Worm (Caenorhabditis elegans) whole organism, L4/young adult: Measurements from ENCODE around the gene C27A7.9.

Experiments
- W03F9.2 ChIP-seq: fragments of 150-350 bp; optimal IDR thresholded peaks from 2 replicates; lab custom pipeline; 2014; ENCODE audit warnings: missing biosample characterization, missing genetic modification characterization
- him-1 ChIP-seq: sonication (generic microtip); optimal IDR thresholded peaks from 2 replicates; lab custom pipeline; 2016; ENCODE audit warnings: missing genotype, missing genetic modification reagents, missing genetic modification characterization, missing compliant biosample characterization

DNA sequence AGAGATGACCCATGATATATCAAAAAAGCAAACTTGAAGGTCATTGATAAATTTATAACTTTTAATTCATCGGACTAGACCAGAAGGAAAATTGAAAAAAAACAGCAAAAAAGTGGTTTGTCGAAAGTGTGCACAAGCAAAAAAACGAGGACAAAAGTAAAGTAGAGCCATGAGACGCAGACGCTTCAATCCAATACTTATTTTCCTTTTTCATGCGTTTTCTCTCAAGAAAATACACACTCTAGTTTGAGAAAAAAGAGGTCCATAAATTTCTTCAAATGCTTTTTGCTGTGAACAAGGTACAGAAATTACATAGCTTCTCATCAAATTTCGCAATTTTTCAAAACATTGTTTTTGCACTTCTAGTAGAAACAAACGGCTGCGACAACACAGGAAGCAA is 6.7 kb upstream of the C27A7.9 start:
- TF ChIP-seq him-1 (tag; lab: Kevin White, UChicago) (no peak), W03F9.2 (tag; lab: Kevin White, UChicago) (no peak)
